Worm (Caenorhabditis elegans) whole organism, late embryonic: ENCODE results near the gene thk-1.

Experiments used
- K02D7.2 ChIP-seq: sonication (generic microtip); optimal IDR thresholded peaks from 2 replicates; lab custom pipeline; 2017; ENCODE audit warnings: mild to moderate bottlenecking, missing genetic modification characterization, missing compliant biosample characterization
- ama-1 ChIP-seq: fragments of 150-350 bp; optimal IDR thresholded peaks from 2 replicates; lab custom pipeline; 2014
- elt-2 ChIP-seq: sonication (generic microtip); optimal IDR thresholded peaks from 2 replicates; lab custom pipeline; 2016; ENCODE audit warnings: missing genetic modification reagents, missing genetic modification characterization, missing compliant biosample characterization
- hlh-13 ChIP-seq: fragments of 200-800 bp; sonication (Bioruptor generic); optimal IDR thresholded peaks from 2 replicates; lab custom pipeline; 2018; ENCODE audit warnings: mild to moderate bottlenecking, missing genetic modification characterization, missing compliant biosample characterization
- hlh-30 ChIP-seq: sonication (generic microtip); optimal IDR thresholded peaks from 2 replicates; lab custom pipeline; 2017; ENCODE audit warnings: antibody characterized with exemption, missing genetic modification characterization, missing compliant biosample characterization; ENCODE audit not compliant: insufficient read depth
- nfya-1 ChIP-seq: sonication (generic microtip); optimal IDR thresholded peaks from 2 replicates; lab custom pipeline; 2017; ENCODE audit warnings: missing genetic modification characterization, mild to moderate bottlenecking, missing compliant biosample characterization, antibody characterized with exemption, moderate library complexity
- nhr-11 ChIP-seq: fragments of 150-350 bp; optimal IDR thresholded peaks from 2 replicates; lab custom pipeline; 2014; ENCODE audit warnings: missing biosample characterization, missing genetic modification characterization
- pha-2 ChIP-seq: sonication (generic microtip); optimal IDR thresholded peaks from 2 replicates; lab custom pipeline; 2017; ENCODE audit warnings: mild to moderate bottlenecking, missing genetic modification characterization, missing compliant biosample characterization
- pha-4 ChIP-seq: fragments of 150-350 bp; optimal IDR thresholded peaks from 2 replicates; lab custom pipeline; 2018; ENCODE audit warnings: missing biosample characterization, missing genetic modification reagents, missing genetic modification characterization
- pqm-1 ChIP-seq: sonication (generic microtip); optimal IDR thresholded peaks from 2 replicates; lab custom pipeline; 2016; ENCODE audit warnings: missing genetic modification characterization, missing compliant biosample characterization
- rnt-1 ChIP-seq: sonication (generic microtip); optimal IDR thresholded peaks from 2 replicates; lab custom pipeline; 2016; ENCODE audit warnings: missing genetic modification characterization, missing compliant biosample characterization
- sox-4 ChIP-seq: sonication (generic microtip); optimal IDR thresholded peaks from 2 replicates; lab custom pipeline; 2017; ENCODE audit warnings: mild to moderate bottlenecking, missing genetic modification characterization, inconsistent platforms, missing compliant biosample characterization
- tbx-7 ChIP-seq: sonication (generic microtip); optimal IDR thresholded peaks from 2 replicates; lab custom pipeline; 2016; ENCODE audit warnings: missing genotype, missing genetic modification characterization, missing compliant biosample characterization
- unc-55 ChIP-seq: sonication (generic microtip); optimal IDR thresholded peaks from 2 replicates; lab custom pipeline; 2017; ENCODE audit warnings: missing biosample characterization, missing genetic modification reagents, missing genetic modification characterization

ce11 chrIV:10273781-10274313 lies 7.5 kb downstream of the thk-1 start, which contains the start of gene Y43C5A.3:
- no peak for TF ChIP-seq ama-1
- no peak for TF ChIP-seq nhr-11 (tag; lab: Kevin White, UChicago)
- no peak for TF ChIP-seq pha-4 (tag; lab: Kevin White, UChicago)
- TF ChIP-seq rnt-1 (tag; lab: Kevin White, UChicago) = no peak
- TF ChIP-seq hlh-13 (GFP tag; lab: Kevin White, UChicago) = no peak
- TF ChIP-seq K02D7.2 (tag; lab: Kevin White, UChicago) = no peak
- no peak for TF ChIP-seq pqm-1 (tag; lab: Kevin White, UChicago)
- no peak for TF ChIP-seq nfya-1 (tag; lab: Kevin White, UChicago)
- TF ChIP-seq unc-55 (GFP tag; lab: Kevin White, UChicago) = no peak
- no peak for TF ChIP-seq elt-2 (tag; lab: Kevin White, UChicago)
- TF ChIP-seq hlh-30 (tag; lab: Kevin White, UChicago) = no peak
- TF ChIP-seq tbx-7 (tag; lab: Kevin White, UChicago) = no peak
- no peak for TF ChIP-seq sox-4 (tag; lab: Kevin White, UChicago)
- TF ChIP-seq pha-2 = no peak
